Worm (Caenorhabditis elegans): ENCODE results near the gene slc-5A12.

The slc-5A12 gene

DNA sequence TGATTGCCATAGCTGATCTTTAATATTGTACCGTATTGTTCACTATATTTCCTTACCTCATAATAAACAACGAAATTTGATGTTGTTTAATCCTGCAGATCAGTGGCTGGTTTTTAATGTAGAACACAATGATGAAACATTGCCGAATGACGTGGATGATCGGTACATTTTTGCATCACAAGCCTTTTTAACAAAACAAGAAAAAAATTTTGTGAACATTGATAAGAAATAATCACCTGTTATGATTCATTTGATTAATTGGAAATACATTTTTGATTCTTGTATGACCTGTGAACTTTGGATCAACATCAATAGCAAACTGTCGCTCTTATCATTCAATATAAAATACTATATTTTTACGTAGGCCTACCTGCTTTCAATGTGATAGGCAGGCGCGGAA, 34.4 kb upstream of the slc-5A12 start:
- TF ChIP-seq nhr-85 (tag) (peak; percentile 45), efl-1 (optimal IDR thresholded peaks at IDR 0.05) (no peak), efl-1 (GFP tag; optimal IDR thresholded peaks at IDR 0.05 in 1 of 2) (peak in 1 of 2 experiments; percentile 48), elt-3 (tag; optimal IDR thresholded peaks at IDR 0.05) (peak in 1 of 6 experiments; percentile 30), pax-3 (tag; optimal IDR thresholded peaks at IDR 0.05) (no peak)

DNA sequence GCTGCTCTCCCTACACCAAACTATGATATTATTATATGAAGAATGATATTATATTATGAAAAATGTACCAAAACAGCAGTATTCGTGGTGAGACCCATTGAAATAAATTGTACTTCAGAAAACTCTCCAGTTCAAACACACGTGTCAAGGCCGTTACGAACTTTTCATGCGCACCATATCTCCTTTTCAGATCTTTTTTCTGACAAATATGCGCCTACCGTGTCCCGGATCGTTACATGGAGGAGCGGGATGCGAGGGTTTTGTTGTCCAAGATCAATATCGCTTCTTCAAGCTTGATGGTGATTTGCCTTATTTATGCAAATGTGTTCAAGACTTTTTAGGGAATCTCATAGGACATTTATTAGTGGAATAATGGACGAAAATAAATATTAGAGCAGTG, 33.5 kb upstream of the slc-5A12 start:
- peak; percentile 64 for TF ChIP-seq nhr-85 (tag)
- TF ChIP-seq lin-14 (GFP tag; optimal IDR thresholded peaks at IDR 0.05), result peak; percentile 9
- TF ChIP-seq ceh-8 (GFP tag; optimal IDR thresholded peaks at IDR 0.05), result no peak
- TF ChIP-seq sptf-1 (tag; optimal IDR thresholded peaks at IDR 0.05), result no peak

DNA sequence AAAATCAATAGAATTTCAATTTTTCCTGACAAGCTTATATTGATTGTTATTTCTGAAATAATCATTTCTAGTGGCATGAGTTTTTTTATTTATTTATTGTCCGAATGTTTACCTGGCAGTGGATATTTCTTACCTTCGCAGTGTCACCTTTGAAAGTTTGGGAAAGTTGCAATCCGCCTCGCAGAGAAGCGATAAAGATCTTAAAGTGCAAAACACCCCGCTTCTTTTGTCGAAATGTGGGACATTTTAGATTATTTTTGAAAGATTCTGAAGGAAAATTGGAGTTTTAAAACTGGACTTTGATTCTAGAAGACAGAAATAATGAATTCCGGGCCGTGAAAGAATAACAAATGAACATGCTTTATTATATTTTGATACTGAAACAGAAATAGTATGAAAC, 28.5 kb upstream of the slc-5A12 start:
- no peak for TF ChIP-seq nhr-20 (tag; optimal IDR thresholded peaks at IDR 0.05)
- TF ChIP-seq elt-2 (tag; optimal IDR thresholded peaks at IDR 0.05), result no peak
- TF ChIP-seq hlh-17 (GFP tag; optimal IDR thresholded peaks at IDR 0.05; ENCODE audit: borderline replicate concordance), result no peak
- no peak for TF ChIP-seq ceh-90 (tag; optimal IDR thresholded peaks at IDR 0.05)
- TF ChIP-seq blmp-1 (tag; optimal IDR thresholded peaks at IDR 0.05), result peak; percentile 55
- no peak for TF ChIP-seq nhr-84 (tag; optimal IDR thresholded peaks at IDR 0.05)
- no peak for TF ChIP-seq snpc-4 (tag; optimal IDR thresholded peaks at IDR 0.05)
- TF ChIP-seq dpl-1 (GFP tag; optimal IDR thresholded peaks at IDR 0.05), result no peak
- no peak for TF ChIP-seq zip-4 (GFP tag; optimal IDR thresholded peaks at IDR 0.05)
- no peak for TF ChIP-seq unc-98 (GFP tag; IDR thresholded peaks at IDR 0.05)
- TF ChIP-seq efl-1 (optimal IDR thresholded peaks at IDR 0.05), result no peak
- peak in 1 of 2 experiments; percentile 12 for TF ChIP-seq efl-1 (GFP tag; optimal IDR thresholded peaks at IDR 0.05 in 1 of 2)
- TF ChIP-seq fkh-8 (tag; optimal IDR thresholded peaks at IDR 0.05), result no peak
- no peak for TF ChIP-seq nhr-76 (tag; optimal IDR thresholded peaks at IDR 0.05)

DNA sequence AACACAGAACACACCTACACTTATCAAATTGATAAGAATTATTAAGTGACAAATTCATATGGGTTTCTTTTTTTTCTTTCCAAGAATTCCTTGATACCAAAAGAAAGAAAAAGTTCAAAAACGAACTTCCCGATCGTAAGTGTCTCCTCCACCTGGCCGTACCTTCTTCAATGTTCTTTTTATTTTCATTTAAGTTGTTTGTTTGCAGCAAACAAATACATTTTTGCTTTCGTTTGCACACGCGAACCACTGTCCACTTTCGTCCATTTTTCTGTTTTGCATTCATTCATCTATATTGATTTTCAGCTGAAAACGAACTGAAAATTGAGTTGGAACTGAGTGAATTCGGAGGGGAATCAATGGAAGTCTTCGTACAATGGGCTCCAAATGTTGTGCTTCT, 25.5 kb upstream of the slc-5A12 start, which contains the start of gene VZK822L.2:
Gene VZK822L.2, plus strand, starts transcription at position 301 of the 400 bp plus-strand sequence.
- no peak for TF ChIP-seq alr-1 (tag; optimal IDR thresholded peaks at IDR 0.05; ENCODE audit: borderline replicate concordance)
- no peak for TF ChIP-seq efl-1 (optimal IDR thresholded peaks at IDR 0.05)
- TF ChIP-seq efl-1 (GFP tag; optimal IDR thresholded peaks at IDR 0.05 in 1 of 2), result peak in 1 of 2 experiments; percentile 19

DNA sequence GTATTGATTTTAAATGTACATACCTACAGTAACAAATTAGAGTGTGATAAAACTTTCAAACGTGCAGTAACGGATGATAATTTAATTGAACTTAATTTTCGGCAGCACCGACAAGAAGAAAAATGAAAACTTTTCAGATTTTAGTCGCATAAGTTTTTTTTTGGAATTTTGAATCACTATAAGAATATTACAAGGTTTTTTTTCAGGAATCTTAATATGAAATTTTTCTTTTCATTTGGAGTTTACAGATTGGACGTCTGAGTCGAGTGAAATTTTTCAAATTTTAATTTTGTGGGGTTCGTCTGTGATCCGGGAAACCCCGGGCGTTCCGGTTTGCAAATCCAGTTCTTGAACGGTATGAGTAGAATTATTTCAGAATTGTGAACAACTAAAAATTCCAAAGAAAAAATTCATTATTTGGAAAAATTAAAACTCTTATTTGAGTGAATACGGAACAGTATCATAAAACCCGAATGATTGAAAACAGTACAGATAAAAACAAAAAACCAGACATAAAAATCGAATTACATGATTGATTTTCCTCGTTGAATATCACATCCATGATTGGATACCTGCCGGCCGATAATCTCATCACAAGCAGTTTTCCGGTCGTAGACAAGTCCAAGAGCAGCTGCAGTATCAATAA, 23.8 kb upstream of the slc-5A12 start:
- TF ChIP-seq hpl-2 (GFP tag; optimal IDR thresholded peaks at IDR 0.05) (no peak), egl-27 (tag; optimal IDR thresholded peaks at IDR 0.05) (no peak), lin-35 (GFP tag; optimal IDR thresholded peaks at IDR 0.05) (peak in 1 of 2 experiments; percentile 13), elt-2 (tag; optimal IDR thresholded peaks at IDR 0.05) (peak; percentile 46), efl-1 (optimal IDR thresholded peaks at IDR 0.05) (no peak), efl-1 (GFP tag; optimal IDR thresholded peaks at IDR 0.05 in 1 of 2) (peak in 1 of 2 experiments; percentile 55), C34B4.2 (tag; optimal IDR thresholded peaks at IDR 0.05) (no peak), aha-1 (tag; optimal IDR thresholded peaks at IDR 0.05) (no peak), nhr-71 (tag; optimal IDR thresholded peaks at IDR 0.05) (peak; percentile 26)

DNA sequence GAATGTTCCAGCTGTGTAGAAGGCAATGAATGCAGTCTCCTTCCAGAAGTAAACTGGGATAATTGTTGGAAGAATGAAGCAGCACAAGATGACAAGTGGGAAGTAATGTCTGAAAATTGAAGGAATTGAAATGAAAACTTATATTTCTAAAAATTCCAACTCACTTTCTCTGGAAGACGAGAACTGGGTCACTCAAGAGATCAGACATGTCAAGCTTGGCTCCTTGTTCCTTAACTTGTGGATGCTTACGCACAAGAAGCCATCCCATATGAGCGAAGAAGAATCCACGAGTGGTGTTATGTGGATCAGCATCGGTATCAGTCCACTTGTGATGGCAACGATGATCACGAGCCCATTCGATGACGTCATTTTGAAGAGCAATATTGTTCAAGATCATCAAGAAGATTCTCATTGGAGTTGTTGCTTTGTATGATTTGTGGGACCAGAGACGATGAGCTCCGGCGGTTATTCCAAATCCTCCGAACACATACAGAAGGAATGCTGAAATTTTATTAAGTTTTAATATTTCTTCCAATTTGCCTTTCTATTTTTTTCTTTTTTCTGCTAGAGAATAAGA, 22.9 kb upstream of the slc-5A12 start:
- TF ChIP-seq efl-1 (optimal IDR thresholded peaks at IDR 0.05) (no peak), efl-1 (GFP tag; optimal IDR thresholded peaks at IDR 0.05 in 1 of 2) (peak in 1 of 2 experiments; percentile 84), unc-62 (GFP tag; optimal IDR thresholded peaks at IDR 0.05) (no peak), tlp-1 (tag; optimal IDR thresholded peaks at IDR 0.05) (no peak), nhr-71 (tag; optimal IDR thresholded peaks at IDR 0.05) (no peak)

Data from whole organism, L1 larva.